Worm (Caenorhabditis elegans) whole organism, midembryonic: ENCODE data around the gene F58A3.3.

Source experiments
- T22C8.4 ChIP-seq: fragments of 200-800 bp; sonication (Bioruptor generic); IDR thresholded peaks from 2 replicates; pipeline ENCODE4 v1.3.6; 2022; ENCODE audit warnings: missing genetic modification characterization, missing compliant biosample characterization
- cog-1 ChIP-seq: sonication (generic microtip); optimal IDR thresholded peaks from 2 replicates; lab custom pipeline; 2016; ENCODE audit warnings: missing genetic modification characterization, missing compliant biosample characterization
- flt-1 ChIP-seq: fragments of 200-800 bp; sonication (Bioruptor generic); IDR thresholded peaks from 2 replicates; pipeline ENCODE4 v1.3.6; 2022; ENCODE audit warnings: missing genetic modification characterization, missing compliant biosample characterization
- klf-2 ChIP-seq: fragments of 200-800 bp; sonication (Bioruptor generic); conservative IDR thresholded peaks from 2 replicates; pipeline ENCODE4 v1.3.6; 2022; ENCODE audit warnings: missing genetic modification reagents, missing genetic modification characterization, missing compliant biosample characterization
- med-1 ChIP-seq: sonication (generic microtip); optimal IDR thresholded peaks from 2 replicates; lab custom pipeline; 2017; ENCODE audit warnings: missing genetic modification characterization, mild to moderate bottlenecking, missing compliant biosample characterization, antibody characterized with exemption, missing genetic modification reagents; ENCODE audit not compliant: insufficient read depth
- tab-1 ChIP-seq: fragments of 200-800 bp; sonication (Bioruptor generic); IDR thresholded peaks from 2 replicates; pipeline ENCODE4 v1.3.6; 2022; ENCODE audit warnings: missing genetic modification characterization, missing compliant biosample characterization
- ztf-23 ChIP-seq: fragments of 200-800 bp; sonication (Bioruptor generic); IDR thresholded peaks from 2 replicates; pipeline ENCODE4 v1.3.6; 2022; ENCODE audit warnings: missing genetic modification reagents, missing genetic modification characterization, missing compliant biosample characterization
- ztf-29 ChIP-seq: fragments of 200-800 bp; sonication (Bioruptor generic); IDR thresholded peaks from 2 replicates; pipeline ENCODE4 v1.3.6; 2022; ENCODE audit warnings: missing genetic modification reagents, missing genetic modification characterization, missing compliant biosample characterization

DNA sequence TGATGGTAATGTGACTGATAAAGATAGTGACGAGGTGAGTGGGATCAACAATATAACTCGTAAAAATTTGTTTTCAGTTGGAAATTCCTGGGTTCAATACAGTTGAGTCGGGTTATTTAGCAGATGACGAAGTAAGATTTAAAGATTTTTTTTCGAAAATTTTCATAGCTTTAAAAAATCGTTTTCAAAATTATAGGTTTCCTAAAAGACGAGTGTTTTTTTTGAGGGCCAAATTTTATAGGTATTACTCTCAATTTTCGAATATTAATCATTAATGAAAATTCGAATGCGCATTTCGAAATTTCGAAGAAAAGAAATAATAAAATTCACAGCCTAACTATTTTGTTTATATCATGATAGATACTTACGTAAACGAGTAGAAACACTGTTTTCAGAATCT is 41.3 kb upstream of the F58A3.3 start:
- TF ChIP-seq flt-1 (GFP tag; lab: Robert Waterston, UW) (no peak), ztf-23 (GFP tag; lab: Robert Waterston, UW) (no peak), med-1 (GFP tag; lab: Kevin White, UChicago) (no peak), tab-1 (GFP tag; lab: Robert Waterston, UW) (no peak), T22C8.4 (GFP tag; lab: Robert Waterston, UW) (no peak), ztf-29 (GFP tag; lab: Robert Waterston, UW) (no peak), cog-1 (tag; lab: Kevin White, UChicago) (no peak), klf-2 (GFP tag; lab: Robert Waterston, UW) (no peak)
